Worm (Caenorhabditis elegans): ENCODE data around the gene T04C9.2.

T04C9.2 gene

ce11 chrIII:5988461-5988860 lies 3.2 kb upstream of the T04C9.2 start:
- TF ChIP-seq ets-4 (tag; optimal IDR thresholded peaks at IDR 0.05) (no peak), hlh-15 (tag; optimal IDR thresholded peaks at IDR 0.05) (no peak), F13H6.1 (tag; optimal IDR thresholded peaks at IDR 0.05) (no peak), ceh-24 (tag; optimal IDR thresholded peaks at IDR 0.05) (no peak), eyg-1 (tag; optimal IDR thresholded peaks at IDR 0.05) (no peak), hlh-8 (tag; optimal IDR thresholded peaks at IDR 0.05) (no peak), npax-4 (tag; optimal IDR thresholded peaks at IDR 0.05) (no peak), C08G9.2 (tag; optimal IDR thresholded peaks at IDR 0.05) (no peak), gmeb-2 (tag; optimal IDR thresholded peaks at IDR 0.05) (no peak), unc-86 (tag; optimal IDR thresholded peaks at IDR 0.05) (no peak), dmd-4 (tag; optimal IDR thresholded peaks at IDR 0.05; ENCODE audit: borderline replicate concordance) (no peak), ceh-6 (GFP tag; optimal IDR thresholded peaks at IDR 0.05) (no peak), tbx-2 (tag; optimal IDR thresholded peaks at IDR 0.05) (no peak), hlh-13 (GFP tag; optimal IDR thresholded peaks at IDR 0.05) (no peak), ceh-34 (tag; optimal IDR thresholded peaks at IDR 0.05) (no peak), dve-1 (tag; optimal IDR thresholded peaks at IDR 0.05) (no peak)

- no peak for TF ChIP-seq Y22D7AL.16 (tag; optimal IDR thresholded peaks at IDR 0.05)
- peak; percentile 42 for TF ChIP-seq mec-3 (tag; optimal IDR thresholded peaks at IDR 0.05; ENCODE audit: borderline replicate concordance)
- no peak for TF ChIP-seq eyg-1 (tag; optimal IDR thresholded peaks at IDR 0.05)
- peak; percentile 5 for TF ChIP-seq ceh-18 (tag; optimal IDR thresholded peaks at IDR 0.05)
- peak; percentile 63 for TF ChIP-seq unc-55 (GFP tag; optimal IDR thresholded peaks at IDR 0.05)
- TF ChIP-seq ets-4 (tag; optimal IDR thresholded peaks at IDR 0.05): peak; percentile 0
- peak; percentile 8 for TF ChIP-seq unc-42 (tag; optimal IDR thresholded peaks at IDR 0.05)
Observed at ce11 chrIII:5988991-5989726, 2.5 kb upstream of the T04C9.2 start.

DNA sequence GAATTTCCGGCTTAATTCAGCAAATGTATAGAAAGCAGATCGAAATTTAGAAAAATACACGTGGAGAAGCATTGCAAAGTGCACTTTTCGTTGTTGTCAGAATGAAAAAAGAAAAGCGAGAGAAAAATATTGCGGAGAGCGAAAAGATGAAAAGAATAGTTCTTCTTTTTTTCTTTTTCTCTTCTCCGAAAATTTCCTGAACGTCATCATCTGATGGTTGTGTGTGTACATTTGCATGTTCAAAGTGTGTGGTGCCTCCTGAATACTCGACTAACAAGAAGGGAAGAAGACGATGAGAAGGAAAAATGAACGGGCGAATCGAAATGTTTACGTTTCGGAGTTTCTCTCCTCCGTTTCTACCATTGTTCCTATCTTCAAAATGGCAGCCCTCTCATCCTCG lies 1.6 kb upstream of the T04C9.2 start:
- TF ChIP-seq ets-4 (tag; optimal IDR thresholded peaks at IDR 0.05): no peak
- no peak for TF ChIP-seq nhr-11 (tag; optimal IDR thresholded peaks at IDR 0.05)

ce11 chrIII:5992043-5992442 lies 363 bp downstream of the T04C9.2 start:
- TF ChIP-seq ceh-24 (tag; optimal IDR thresholded peaks at IDR 0.05): no peak
- no peak for TF ChIP-seq elt-4 (tag; optimal IDR thresholded peaks at IDR 0.05)
- TF ChIP-seq ceh-2 (tag; optimal IDR thresholded peaks at IDR 0.05): no peak
- TF ChIP-seq unc-42 (tag; optimal IDR thresholded peaks at IDR 0.05): peak; percentile 98
- TF ChIP-seq ceh-31 (tag; optimal IDR thresholded peaks at IDR 0.05): no peak
- TF ChIP-seq hlh-13 (GFP tag; optimal IDR thresholded peaks at IDR 0.05): no peak
- no peak for TF ChIP-seq sox-2 (GFP tag; IDR thresholded peaks at IDR 0.05)

DNA sequence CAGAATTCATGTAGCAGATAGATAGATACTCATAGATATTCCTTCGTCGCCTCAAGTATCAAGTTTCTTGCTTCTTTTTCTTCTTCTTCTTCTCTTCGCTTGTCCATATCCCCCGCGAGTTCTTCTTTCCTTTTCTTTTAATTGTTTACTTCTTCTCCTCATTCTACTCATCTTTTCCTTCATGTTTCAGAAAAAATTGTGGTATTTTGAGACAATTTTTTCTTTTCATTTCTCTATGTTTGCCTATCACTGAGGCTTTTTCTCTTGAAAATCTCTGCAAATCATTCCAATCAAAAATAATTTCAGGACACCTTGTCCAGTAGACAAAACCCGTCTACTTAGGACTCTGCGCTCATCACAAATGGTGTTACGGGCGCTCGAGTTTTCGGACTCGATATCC lies 1.2 kb downstream of the T04C9.2 start, which contains the start of gene T04C9.1:
Gene T04C9.1 (plus strand): TSS at position 301 of the 400 bp plus-strand sequence.
- no peak for TF ChIP-seq syd-9 (tag; optimal IDR thresholded peaks at IDR 0.05)
- no peak for TF ChIP-seq unc-42 (tag; optimal IDR thresholded peaks at IDR 0.05)
- no peak for TF ChIP-seq sox-4 (tag; optimal IDR thresholded peaks at IDR 0.05)
- TF ChIP-seq ceh-30 (tag; optimal IDR thresholded peaks at IDR 0.05): no peak
- TF ChIP-seq nhr-232 (tag; optimal IDR thresholded peaks at IDR 0.05): no peak
- TF ChIP-seq ceh-24 (tag; optimal IDR thresholded peaks at IDR 0.05): no peak
- no peak for TF ChIP-seq fkh-10 (GFP tag; optimal IDR thresholded peaks at IDR 0.05)
- no peak for TF ChIP-seq T23F11.4 (GFP tag; optimal IDR thresholded peaks at IDR 0.05)
- no peak for TF ChIP-seq Y22D7AL.16 (tag; optimal IDR thresholded peaks at IDR 0.05)
- TF ChIP-seq pros-1 (tag; optimal IDR thresholded peaks at IDR 0.05): no peak
- no peak for TF ChIP-seq elt-4 (tag; optimal IDR thresholded peaks at IDR 0.05)
- TF ChIP-seq C38D4.7 (GFP tag; optimal IDR thresholded peaks at IDR 0.05): no peak
- TF ChIP-seq npax-4 (tag; optimal IDR thresholded peaks at IDR 0.05): no peak
